Worm (Caenorhabditis elegans): ENCODE measurements around the gene srh-298.

srh-298 gene

ce11 chrV:17800538-17800937, 18.1 kb upstream of the srh-298 start, which contains the start of gene srh-287:
srh-287 (plus strand) TSS chrV:17800838.
- TF ChIP-seq ceh-16 (tag; optimal IDR thresholded peaks at IDR 0.05) (no peak), fkh-2 (tag; optimal IDR thresholded peaks at IDR 0.05) (no peak), ztf-11 (tag; optimal IDR thresholded peaks at IDR 0.05) (no peak), unc-39 (tag; optimal IDR thresholded peaks at IDR 0.05) (no peak), aly-2 (tag; optimal IDR thresholded peaks at IDR 0.05) (no peak), skn-1 (tag; optimal IDR thresholded peaks at IDR 0.05) (no peak), ceh-82 (tag; optimal IDR thresholded peaks at IDR 0.05) (no peak), eor-1 (tag; optimal IDR thresholded peaks at IDR 0.05) (no peak), lin-39 (tag; optimal IDR thresholded peaks at IDR 0.05) (no peak), pha-4 (tag; optimal IDR thresholded peaks at IDR 0.05) (no peak), ama-1 (optimal IDR thresholded peaks at IDR 0.05) (no peak), elt-3 (tag; optimal IDR thresholded peaks at IDR 0.05) (no peak), nhr-77 (tag; optimal IDR thresholded peaks at IDR 0.05) (no peak), elt-2 (tag; optimal IDR thresholded peaks at IDR 0.05) (no peak), zag-1 (tag; optimal IDR thresholded peaks at IDR 0.05) (no peak), nhr-43 (tag; optimal IDR thresholded peaks at IDR 0.05; ENCODE audit: poor library complexity, severe bottlenecking) (no peak), egl-5 (tag; optimal IDR thresholded peaks at IDR 0.05) (no peak)

- no peak for TF ChIP-seq sea-2 (GFP tag; optimal IDR thresholded peaks at IDR 0.05)
- no peak for TF ChIP-seq nhr-67 (tag; optimal IDR thresholded peaks at IDR 0.05)
- no peak for TF ChIP-seq aly-2 (tag; optimal IDR thresholded peaks at IDR 0.05)
- no peak for TF ChIP-seq elt-3 (tag; optimal IDR thresholded peaks at IDR 0.05)
- TF ChIP-seq nfya-1 (tag; optimal IDR thresholded peaks at IDR 0.05; ENCODE audit: insufficient read depth): no peak
- TF ChIP-seq eor-1 (tag; optimal IDR thresholded peaks at IDR 0.05): no peak
- TF ChIP-seq skn-1 (tag; optimal IDR thresholded peaks at IDR 0.05): no peak
- TF ChIP-seq nhr-76 (tag; optimal IDR thresholded peaks at IDR 0.05): no peak
- TF ChIP-seq egl-27 (tag; optimal IDR thresholded peaks at IDR 0.05): no peak
- TF ChIP-seq egl-5 (tag; optimal IDR thresholded peaks at IDR 0.05): no peak
- no peak for TF ChIP-seq ztf-11 (tag; optimal IDR thresholded peaks at IDR 0.05)
- no peak for TF ChIP-seq nhr-43 (tag; optimal IDR thresholded peaks at IDR 0.05; ENCODE audit: poor library complexity, severe bottlenecking)
- no peak for TF ChIP-seq nhr-12 (tag; optimal IDR thresholded peaks at IDR 0.05)
- TF ChIP-seq ceh-9 (tag; optimal IDR thresholded peaks at IDR 0.05): no peak
- TF ChIP-seq jun-1 (tag; optimal IDR thresholded peaks at IDR 0.05): no peak
- TF ChIP-seq R02D3.7 (tag; optimal IDR thresholded peaks at IDR 0.05): no peak
- TF ChIP-seq unc-39 (tag; optimal IDR thresholded peaks at IDR 0.05): no peak
- TF ChIP-seq nhr-237 (tag; optimal IDR thresholded peaks at IDR 0.05): no peak
These were observed 16.1 kb upstream of the srh-298 start, which contains the start of the genes Y94A7B.11 and srh-292 for ce11 chrV:17802519-17802918. Y94A7B.11 (minus strand) TSS chrV:17802619. srh-292 (plus strand) TSS chrV:17802769.

- TF ChIP-seq nhr-43 (tag; optimal IDR thresholded peaks at IDR 0.05; ENCODE audit: poor library complexity, severe bottlenecking): no peak
- no peak for TF ChIP-seq hmg-11 (tag; optimal IDR thresholded peaks at IDR 0.05)
- no peak for TF ChIP-seq eor-1 (tag; optimal IDR thresholded peaks at IDR 0.05)
- TF ChIP-seq R02D3.7 (tag; optimal IDR thresholded peaks at IDR 0.05): no peak
- no peak for TF ChIP-seq aly-2 (tag; optimal IDR thresholded peaks at IDR 0.05)
- no peak for TF ChIP-seq nhr-76 (tag; optimal IDR thresholded peaks at IDR 0.05)
- TF ChIP-seq nhr-28 (tag; optimal IDR thresholded peaks at IDR 0.05): no peak
- TF ChIP-seq lsy-12 (tag; optimal IDR thresholded peaks at IDR 0.05): no peak
- TF ChIP-seq lin-15B (tag; optimal IDR thresholded peaks at IDR 0.05): no peak
- no peak for TF ChIP-seq ceh-9 (tag; optimal IDR thresholded peaks at IDR 0.05)
These were observed 13.3 kb upstream of the srh-298 start, which contains the start of gene srh-291 for ce11 chrV:17805323-17805722. srh-291 (plus strand) TSS chrV:17805623.

- TF ChIP-seq tbx-2 (tag; optimal IDR thresholded peaks at IDR 0.05) (no peak), ceh-28 (tag; optimal IDR thresholded peaks at IDR 0.05) (no peak), ZK546.5 (tag; optimal IDR thresholded peaks at IDR 0.05) (no peak), daf-12 (tag; optimal IDR thresholded peaks at IDR 0.05) (no peak), zag-1 (tag; optimal IDR thresholded peaks at IDR 0.05) (no peak), elt-2 (tag; optimal IDR thresholded peaks at IDR 0.05) (no peak), ztf-11 (tag; optimal IDR thresholded peaks at IDR 0.05) (no peak), unc-62 (GFP tag; optimal IDR thresholded peaks at IDR 0.05) (no peak), sea-2 (GFP tag; optimal IDR thresholded peaks at IDR 0.05) (no peak), pqm-1 (tag; optimal IDR thresholded peaks at IDR 0.05) (no peak), fos-1 (tag; optimal IDR thresholded peaks at IDR 0.05) (no peak)
These were observed 8.6 kb upstream of the srh-298 start, which contains the start of gene srh-296 for ce11 chrV:17810053-17810452. srh-296 (plus strand) TSS chrV:17810353.

All from whole organism, L3 larva.